Worm (Caenorhabditis elegans): ENCODE measurements around the gene pept-2.

DNA sequence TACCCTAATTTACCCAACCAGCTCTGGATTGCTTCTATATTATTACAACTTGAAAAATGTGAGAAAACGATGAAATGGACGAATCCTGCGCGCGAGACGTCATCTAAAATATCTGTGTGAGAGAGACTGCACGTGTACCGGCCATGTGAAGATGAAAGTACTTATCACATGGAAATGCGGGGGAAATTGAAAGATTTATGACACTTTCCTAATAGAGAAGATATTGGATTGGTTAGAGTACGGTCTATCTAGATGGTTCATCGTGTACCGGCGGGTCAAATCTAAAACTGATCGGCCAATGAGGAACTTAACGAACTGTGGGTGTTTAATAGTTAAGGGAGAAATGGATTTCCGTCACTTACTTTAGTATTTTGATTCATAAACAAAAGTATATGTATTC lies 8.4 kb upstream of the pept-2 start:
- TF ChIP-seq unc-39 (tag; optimal IDR thresholded peaks at IDR 0.05) (no peak), nhr-237 (tag; optimal IDR thresholded peaks at IDR 0.05) (no peak), skn-1 (tag; optimal IDR thresholded peaks at IDR 0.05) (no peak), hmg-11 (tag; optimal IDR thresholded peaks at IDR 0.05) (no peak), nhr-77 (tag; optimal IDR thresholded peaks at IDR 0.05) (no peak), unc-62 (GFP tag; optimal IDR thresholded peaks at IDR 0.05) (no peak), snpc-4 (tag; optimal IDR thresholded peaks at IDR 0.05) (no peak), sea-2 (GFP tag; optimal IDR thresholded peaks at IDR 0.05) (no peak), ama-1 (optimal IDR thresholded peaks at IDR 0.05) (no peak), lin-39 (tag; optimal IDR thresholded peaks at IDR 0.05) (no peak), nhr-11 (tag; optimal IDR thresholded peaks at IDR 0.05) (no peak), zag-1 (tag; optimal IDR thresholded peaks at IDR 0.05) (no peak), R02D3.7 (tag; optimal IDR thresholded peaks at IDR 0.05) (no peak)

Data from whole organism, L3 larva.